Worm (Caenorhabditis elegans) whole organism, L1 larva: ENCODE data around the gene cyp-33C2.

Experiments used
- ceh-82 ChIP-seq, 3 experiments: fragments of 150-350 bp in 1 of 3; sonication (generic microtip) in 2 of 3; optimal IDR thresholded peaks; 2 replicates each; lab custom pipeline; 2014 to 2017; ENCODE audit warnings: missing biosample characterization in 3 of 3, missing genetic modification characterization in 3 of 3
- ceh-88 ChIP-seq: fragments of 200-800 bp; sonication (Bioruptor generic); IDR thresholded peaks from 2 replicates; pipeline ENCODE4 v1.3.6; 2022; ENCODE audit warnings: missing genetic modification characterization, missing compliant biosample characterization
- lin-14 ChIP-seq: fragments of 200-800 bp; sonication (Bioruptor generic); optimal IDR thresholded peaks from 2 replicates; lab custom pipeline; 2018; ENCODE audit warnings: mild to moderate bottlenecking, missing genetic modification characterization, moderate library complexity, missing compliant biosample characterization
- lin-15B ChIP-seq: fragments of 150-350 bp; sonication (generic microtip); optimal IDR thresholded peaks from 3 replicates; lab custom pipeline; 2014; ENCODE audit warnings: missing biosample characterization, missing genetic modification characterization
- sup-37 ChIP-seq: fragments of 200-800 bp; sonication (Bioruptor generic); optimal IDR thresholded peaks from 2 replicates; lab custom pipeline; 2018; ENCODE audit warnings: mild to moderate bottlenecking, missing genetic modification characterization, missing compliant biosample characterization
- unc-62 ChIP-seq: fragments of 150-350 bp; optimal IDR thresholded peaks from 2 replicates; lab custom pipeline; 2014; ENCODE audit warnings: missing biosample characterization, missing genetic modification reagents, missing genetic modification characterization

DNA sequence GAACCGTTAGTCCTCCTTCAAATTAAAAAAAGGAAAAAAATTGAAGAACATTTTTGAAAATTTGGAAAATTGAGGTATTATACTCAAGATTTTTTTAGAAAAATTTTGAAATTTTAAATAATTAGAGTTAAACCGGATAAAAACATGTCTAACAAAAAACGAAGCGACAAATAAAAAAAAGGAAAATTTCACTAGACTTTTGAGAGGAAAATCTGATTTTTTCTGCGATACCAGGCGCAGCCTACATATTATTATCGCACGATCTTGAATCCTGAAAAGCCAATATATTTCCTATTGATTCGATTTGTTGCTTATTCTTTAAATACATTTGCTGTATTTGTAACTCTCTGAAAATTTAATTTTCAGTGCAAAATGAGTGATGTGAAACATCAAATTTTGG, 32.1 kb downstream of the cyp-33C2 start, which contains the start of gene nstp-8:
- TF ChIP-seq lin-15B (tag; lab: Kevin White, UChicago) (no peak), ceh-82 (tag; optimal IDR thresholded peaks at IDR 0.05; lab: Kevin White, UChicago) (no peak), sup-37 (GFP tag; lab: Kevin White, UChicago) (no peak), unc-62 (no peak), ceh-88 (GFP tag; lab: Robert Waterston, UW) (no peak), lin-14 (GFP tag; lab: Kevin White, UChicago) (no peak)
